Worm (Caenorhabditis elegans) whole organism, L4 larva: Measurements from ENCODE around the gene fil-2.

Experiments
- F26F4.8 ChIP-seq: fragments of 200-800 bp; sonication (Bioruptor generic); conservative IDR thresholded peaks from 2 replicates; pipeline ENCODE4 v1.3.6; 2022; ENCODE audit warnings: missing genetic modification characterization, missing compliant biosample characterization
- Y75B8A.6 ChIP-seq: fragments of 200-800 bp; sonication (Bioruptor generic); IDR thresholded peaks from 2 replicates; pipeline ENCODE4 v1.3.6; 2022; ENCODE audit warnings: missing genetic modification reagents, missing genetic modification characterization, missing compliant biosample characterization
- aha-1 ChIP-seq: fragments of 150-350 bp; peaks from one replicate; lab custom pipeline; 2014; ENCODE audit warnings: missing biosample characterization, missing genetic modification characterization
- aly-2 ChIP-seq: sonication (generic microtip); optimal IDR thresholded peaks from 2 replicates; lab custom pipeline; 2018; ENCODE audit warnings: missing biosample characterization, missing genetic modification characterization
- ama-1 ChIP-seq: fragments of 150-350 bp; optimal IDR thresholded peaks from 2 replicates; lab custom pipeline; 2014; ENCODE audit warnings: inconsistent platforms, mixed read lengths
- ces-1 ChIP-seq: fragments of 150-350 bp; sonication (generic microtip); optimal IDR thresholded peaks from 4 replicates; lab custom pipeline; 2014; ENCODE audit warnings: missing biosample characterization, missing genetic modification reagents, missing genetic modification characterization
- dmd-9 ChIP-seq: fragments of 200-800 bp; sonication (Bioruptor generic); IDR thresholded peaks from 2 replicates; pipeline ENCODE4 v1.3.6; 2022; ENCODE audit warnings: missing genetic modification reagents, missing genetic modification characterization, missing compliant biosample characterization
- dpl-1 ChIP-seq: fragments of 150-350 bp; optimal IDR thresholded peaks from 2 replicates; lab custom pipeline; 2014; ENCODE audit warnings: missing biosample characterization, missing genetic modification reagents, missing genetic modification characterization
- egl-27 ChIP-seq: sonication (generic microtip); optimal IDR thresholded peaks from 3 replicates; lab custom pipeline; 2017; ENCODE audit warnings: missing biosample characterization, missing genetic modification reagents, missing genetic modification characterization
- gei-8 ChIP-seq: fragments of 200-800 bp; sonication (Bioruptor generic); optimal IDR thresholded peaks from 2 replicates; lab custom pipeline; 2018; ENCODE audit warnings: mild to moderate bottlenecking, missing genetic modification characterization, missing compliant biosample characterization
- hmg-1.1 ChIP-seq: fragments of 200-800 bp; sonication (Bioruptor generic); IDR thresholded peaks from 2 replicates; pipeline ENCODE4 v1.3.6; 2022; ENCODE audit warnings: missing genetic modification reagents, missing genetic modification characterization, missing compliant biosample characterization
- lin-15B ChIP-seq: fragments of 150-350 bp; sonication (generic microtip); optimal IDR thresholded peaks from 3 replicates; lab custom pipeline; 2014; ENCODE audit warnings: missing biosample characterization, missing genetic modification characterization
- lin-39 ChIP-seq: fragments of 150-350 bp; optimal IDR thresholded peaks from 2 replicates; lab custom pipeline; 2014; ENCODE audit warnings: missing biosample characterization, missing genetic modification reagents, missing genetic modification characterization
- mdl-1 ChIP-seq, 2 experiments: fragments of 150-350 bp in 1 of 2; sonication (generic microtip) in 1 of 2; optimal IDR thresholded peaks; 2 replicates each; lab custom pipeline; 2014 to 2017; ENCODE audit warnings: missing biosample characterization in 2 of 2, missing genetic modification characterization in 2 of 2
- mep-1 ChIP-seq: fragments of 150-350 bp; sonication (generic microtip); optimal IDR thresholded peaks from 3 replicates; lab custom pipeline; 2014; ENCODE audit warnings: missing biosample characterization, missing genetic modification characterization
- mes-2 ChIP-seq: sonication (generic microtip); optimal IDR thresholded peaks from 2 replicates; lab custom pipeline; 2016; ENCODE audit warnings: missing genotype, mild to moderate bottlenecking, missing genetic modification characterization, missing compliant biosample characterization; ENCODE audit not compliant: poor library complexity, severe bottlenecking
- mxl-2 ChIP-seq: fragments of 200-800 bp; sonication (Bioruptor generic); conservative IDR thresholded peaks from 2 replicates; pipeline ENCODE4 v1.3.6; 2022; ENCODE audit warnings: missing genetic modification reagents, missing genetic modification characterization, missing compliant biosample characterization
- mxl-3 ChIP-seq: fragments of 200-800 bp; sonication (Bioruptor generic); optimal IDR thresholded peaks from 2 replicates; lab custom pipeline; 2018; ENCODE audit warnings: mild to moderate bottlenecking, missing genetic modification characterization, missing compliant biosample characterization
- nhr-11 ChIP-seq: fragments of 150-350 bp; optimal IDR thresholded peaks from 2 replicates; lab custom pipeline; 2014; ENCODE audit warnings: missing biosample characterization, missing genetic modification characterization
- nhr-25 ChIP-seq: sonication (generic microtip); optimal IDR thresholded peaks from 2 replicates; lab custom pipeline; 2017; ENCODE audit warnings: missing genetic modification characterization, mild to moderate bottlenecking, missing compliant biosample characterization, antibody characterized with exemption, moderate library complexity, borderline replicate concordance; ENCODE audit not compliant: insufficient read depth
- nhr-28 ChIP-seq: fragments of 150-350 bp; optimal IDR thresholded peaks from 2 replicates; lab custom pipeline; 2014; ENCODE audit warnings: missing biosample characterization, missing genetic modification characterization
- nhr-42 ChIP-seq: fragments of 200-800 bp; sonication (Bioruptor generic); IDR thresholded peaks from 2 replicates; pipeline ENCODE4 v1.3.6; 2022; ENCODE audit warnings: missing genetic modification characterization, missing compliant biosample characterization
- nhr-48 ChIP-seq: sonication (generic microtip); optimal IDR thresholded peaks from 2 replicates; lab custom pipeline; 2016; ENCODE audit warnings: mild to moderate bottlenecking, missing genetic modification characterization, missing compliant biosample characterization
- set-16 ChIP-seq: fragments of 200-800 bp; sonication (Bioruptor generic); IDR thresholded peaks from 2 replicates; pipeline ENCODE4 v1.3.6; 2022; ENCODE audit warnings: missing genetic modification reagents, missing genetic modification characterization, missing compliant biosample characterization
- skn-1 ChIP-seq: fragments of 150-350 bp; optimal IDR thresholded peaks from 2 replicates; lab custom pipeline; 2014; ENCODE audit warnings: missing biosample characterization, missing genetic modification characterization
- snpc-4 ChIP-seq: fragments of 150-350 bp; optimal IDR thresholded peaks from 2 replicates; lab custom pipeline; 2014; ENCODE audit warnings: missing biosample characterization, missing genetic modification characterization
- unc-39 ChIP-seq: sonication (generic microtip); optimal IDR thresholded peaks from 2 replicates; lab custom pipeline; 2017; ENCODE audit warnings: missing biosample characterization, missing genetic modification characterization
- unc-62 ChIP-seq, 3 experiments: fragments of 150-350 bp in 1 of 3; sonication (generic microtip); optimal IDR thresholded peaks in 2 of 3; peaks in 1 of 3; 1 replicate in 1 of 3; 2 replicates in 2 of 3; lab custom pipeline; 2014 to 2017; ENCODE audit warnings: missing biosample characterization in 3 of 3, missing genetic modification characterization in 3 of 3, missing genetic modification reagents in 3 of 3, missing genotype in 1 of 3
- vab-7 ChIP-seq: fragments of 200-800 bp; sonication (Bioruptor generic); IDR thresholded peaks from 2 replicates; pipeline ENCODE4 v1.3.6; 2022; ENCODE audit warnings: missing genetic modification reagents, missing genetic modification characterization, missing compliant biosample characterization
- ztf-11 ChIP-seq: fragments of 150-350 bp; optimal IDR thresholded peaks from 2 replicates; lab custom pipeline; 2014; ENCODE audit warnings: missing biosample characterization, missing genetic modification characterization

fil-2 gene

ce11 chrV:6326980-6327379 lies 48.1 kb downstream of the fil-2 start, which contains the start of gene fbxa-202:
TSS of gene fbxa-202 (plus strand) at chrV:6327280.
- TF ChIP-seq ces-1 (GFP tag; lab: Kevin White, UChicago) (no peak), gei-8 (no peak), unc-39 (no peak), Y75B8A.6 (GFP tag; lab: Robert Waterston, UW) (no peak), vab-7 (GFP tag; lab: Robert Waterston, UW) (no peak), lin-39 (tag; lab: Kevin White, UChicago) (no peak), snpc-4 (tag; lab: Kevin White, UChicago) (no peak), aha-1 (tag; lab: Kevin White, UChicago) (no peak), mxl-2 (GFP tag; lab: Robert Waterston, UW) (no peak), mxl-3 (GFP tag; lab: Kevin White, UChicago) (no peak), dmd-9 (GFP tag; lab: Robert Waterston, UW) (no peak), ztf-11 (tag; lab: Kevin White, UChicago) (no peak), hmg-1.1 (GFP tag; lab: Robert Waterston, UW) (no peak), F26F4.8 (GFP tag; lab: Robert Waterston, UW) (no peak), dpl-1 (GFP tag; lab: Kevin White, UChicago) (no peak), mep-1 (no peak), nhr-42 (no peak), lin-15B (tag; lab: Kevin White, UChicago) (no peak), mes-2 (tag; lab: Kevin White, UChicago) (no peak), egl-27 (tag; lab: Kevin White, UChicago) (no peak)

- TF ChIP-seq skn-1 (tag; lab: Kevin White, UChicago) (no peak), unc-62 (GFP tag; optimal IDR thresholded peaks at IDR 0.05 in 1 of 2; lab: Kevin White, UChicago) (no peak), unc-62 (tag; optimal IDR thresholded peaks at IDR 0.05; lab: Kevin White, UChicago) (no peak), nhr-28 (tag; lab: Kevin White, UChicago) (no peak), mep-1 (no peak), unc-39 (no peak), nhr-25 (tag; lab: Kevin White, UChicago) (no peak), aly-2 (tag; lab: Kevin White, UChicago) (no peak), set-16 (GFP tag; lab: Robert Waterston, UW) (no peak), nhr-48 (tag; lab: Kevin White, UChicago) (no peak), mxl-2 (GFP tag; lab: Robert Waterston, UW) (no peak), ama-1 (lab: Kevin White, UChicago) (no peak), mdl-1 (tag; optimal IDR thresholded peaks at IDR 0.05; lab: Kevin White, UChicago) (no peak), nhr-11 (tag; lab: Kevin White, UChicago) (no peak)
- TF ChIP-seq, all 104 proteins: peak for 0
These were observed 50.1 kb downstream of the fil-2 start, which contains the start of gene T28C12.2 for ce11 chrV:6328897-6329296. TSS of gene T28C12.2 (plus strand) at chrV:6329197.
